Worm (Caenorhabditis elegans): ENCODE results near the gene ZK1098.11.
A peak's percentile ranks its signal among the peaks of the same experiment; 100 is the strongest.

Gene ZK1098.11

ce11 chrIII:9556300-9556699, at the start of gene ZK1098.11:
ZK1098.11 (plus strand) TSS chrIII:9556600.
- TF ChIP-seq dao-5 (tag; optimal IDR thresholded peaks at IDR 0.05) (no peak), him-1 (tag; optimal IDR thresholded peaks at IDR 0.05) (no peak), W03F9.2 (tag; optimal IDR thresholded peaks at IDR 0.05) (no peak)

DNA sequence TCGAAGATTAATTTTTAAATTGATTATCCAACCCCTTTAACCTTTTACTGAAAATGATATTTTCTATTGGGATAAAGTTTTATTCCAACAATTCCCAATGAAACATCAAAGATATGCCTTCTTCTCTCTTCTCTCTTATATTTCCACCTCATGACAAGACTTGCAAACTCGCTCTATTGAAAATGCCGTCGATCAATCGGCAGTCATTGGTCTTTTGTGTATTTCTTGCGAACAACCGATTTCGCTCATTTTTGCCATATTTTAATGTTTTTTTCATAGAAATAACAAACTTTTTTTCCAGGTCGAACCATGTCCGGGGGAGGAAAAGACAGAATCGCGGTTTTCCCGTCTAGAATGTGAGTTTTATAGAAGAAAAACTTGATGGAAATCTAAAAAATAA, 48.6 kb upstream of the ZK1098.11 start, which contains the start of gene vha-14:
TSS of gene vha-14 (plus strand) at position 302 of the 400 bp plus-strand sequence.
- TF ChIP-seq him-1 (tag; optimal IDR thresholded peaks at IDR 0.05) = no peak
- TF ChIP-seq W03F9.2 (tag; optimal IDR thresholded peaks at IDR 0.05) = peak; percentile 29

- TF ChIP-seq dao-5 (tag; optimal IDR thresholded peaks at IDR 0.05) = peak; percentile 46
- TF ChIP-seq him-1 (tag; optimal IDR thresholded peaks at IDR 0.05) = no peak
- TF ChIP-seq W03F9.2 (tag; optimal IDR thresholded peaks at IDR 0.05) = no peak
Measured at ce11 chrIII:9509764-9510370, 46.5 kb upstream of the ZK1098.11 start.

DNA sequence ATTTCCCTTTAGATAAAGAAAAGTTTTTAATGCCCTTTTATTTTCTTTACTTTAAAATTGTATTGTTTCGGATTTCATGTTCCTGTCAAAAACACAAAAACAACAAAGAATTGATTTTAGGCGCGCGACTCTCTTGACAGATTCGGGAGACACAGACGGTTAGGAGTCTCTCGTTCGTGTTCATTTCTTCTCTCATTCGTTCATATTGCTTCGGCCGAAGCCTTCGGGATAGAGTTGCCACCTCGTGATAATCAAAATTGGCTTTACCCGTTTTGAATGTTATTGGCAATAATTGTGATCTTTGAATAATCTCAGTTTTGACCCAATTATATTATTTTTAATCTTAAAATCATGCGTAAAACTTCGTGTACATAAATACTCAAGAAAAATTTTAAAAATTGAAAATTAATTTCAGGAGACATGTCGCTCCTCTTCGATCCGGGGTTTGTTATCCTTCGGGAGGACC, 45.3 kb upstream of the ZK1098.11 start, which contains the start of gene F55H2.5:
TSS of gene F55H2.5 (plus strand) at position 416 of the 466 bp plus-strand sequence.
- TF ChIP-seq him-1 (tag; optimal IDR thresholded peaks at IDR 0.05) = no peak
- no peak for TF ChIP-seq W03F9.2 (tag; optimal IDR thresholded peaks at IDR 0.05)
- TF ChIP-seq dao-5 (tag; optimal IDR thresholded peaks at IDR 0.05) = no peak

ce11 chrIII:9511660-9512059, 44.7 kb upstream of the ZK1098.11 start:
- TF ChIP-seq him-1 (tag; optimal IDR thresholded peaks at IDR 0.05) (no peak), dao-5 (tag; optimal IDR thresholded peaks at IDR 0.05) (no peak), W03F9.2 (tag; optimal IDR thresholded peaks at IDR 0.05) (no peak)

- TF ChIP-seq dao-5 (tag; optimal IDR thresholded peaks at IDR 0.05) (no peak), him-1 (tag; optimal IDR thresholded peaks at IDR 0.05) (no peak), W03F9.2 (tag; optimal IDR thresholded peaks at IDR 0.05) (no peak)
Measured at ce11 chrIII:9513006-9513405, 43.4 kb upstream of the ZK1098.11 start.

DNA sequence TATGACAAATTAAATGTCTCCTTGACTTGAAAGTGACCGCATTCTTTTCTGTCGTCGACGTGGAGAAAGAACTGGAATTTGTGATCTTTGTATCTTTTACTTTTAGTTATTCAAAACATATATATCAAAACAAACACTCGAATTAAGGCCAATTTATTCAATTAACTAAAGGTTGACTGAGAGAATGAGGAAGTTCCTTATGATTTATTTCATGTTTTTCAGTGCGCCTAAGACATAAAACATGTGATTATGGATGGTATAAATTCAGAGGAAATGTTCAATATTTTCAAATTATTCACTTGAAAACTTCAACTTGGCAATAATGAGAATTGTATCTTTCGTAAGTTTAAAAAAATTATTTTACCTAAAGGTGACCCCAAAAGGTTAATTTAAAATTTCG, 42.8 kb upstream of the ZK1098.11 start, which contains the start of gene F55H2.8:
TSS of gene F55H2.8 (plus strand) at position 301 of the 400 bp plus-strand sequence.
- no peak for TF ChIP-seq him-1 (tag; optimal IDR thresholded peaks at IDR 0.05)
- TF ChIP-seq dao-5 (tag; optimal IDR thresholded peaks at IDR 0.05) = no peak
- TF ChIP-seq W03F9.2 (tag; optimal IDR thresholded peaks at IDR 0.05) = no peak

DNA sequence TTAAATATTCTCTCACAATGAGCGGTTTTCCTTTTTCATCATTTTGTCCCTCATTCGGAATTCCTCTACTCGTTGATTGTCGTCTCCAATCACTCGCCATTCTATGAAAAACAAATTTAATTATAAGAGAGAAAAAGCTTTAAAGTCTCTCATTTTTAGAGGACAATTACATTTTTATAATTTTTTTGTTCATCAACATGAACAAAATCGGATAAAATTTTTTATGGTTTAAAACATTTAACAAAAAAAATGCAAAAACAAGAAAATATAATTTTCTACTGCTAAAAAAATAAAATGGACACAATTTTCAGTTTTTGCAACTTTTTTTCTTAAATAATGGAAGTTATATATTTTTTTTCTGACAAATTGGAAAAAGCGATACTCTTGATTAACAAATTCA, 40.3 kb upstream of the ZK1098.11 start, which contains the start of gene F55H2.7:
TSS of gene F55H2.7 (minus strand) at position 101 of the 400 bp plus-strand sequence.
- TF ChIP-seq dao-5 (tag; optimal IDR thresholded peaks at IDR 0.05) = no peak
- no peak for TF ChIP-seq W03F9.2 (tag; optimal IDR thresholded peaks at IDR 0.05)
- TF ChIP-seq him-1 (tag; optimal IDR thresholded peaks at IDR 0.05) = no peak

DNA sequence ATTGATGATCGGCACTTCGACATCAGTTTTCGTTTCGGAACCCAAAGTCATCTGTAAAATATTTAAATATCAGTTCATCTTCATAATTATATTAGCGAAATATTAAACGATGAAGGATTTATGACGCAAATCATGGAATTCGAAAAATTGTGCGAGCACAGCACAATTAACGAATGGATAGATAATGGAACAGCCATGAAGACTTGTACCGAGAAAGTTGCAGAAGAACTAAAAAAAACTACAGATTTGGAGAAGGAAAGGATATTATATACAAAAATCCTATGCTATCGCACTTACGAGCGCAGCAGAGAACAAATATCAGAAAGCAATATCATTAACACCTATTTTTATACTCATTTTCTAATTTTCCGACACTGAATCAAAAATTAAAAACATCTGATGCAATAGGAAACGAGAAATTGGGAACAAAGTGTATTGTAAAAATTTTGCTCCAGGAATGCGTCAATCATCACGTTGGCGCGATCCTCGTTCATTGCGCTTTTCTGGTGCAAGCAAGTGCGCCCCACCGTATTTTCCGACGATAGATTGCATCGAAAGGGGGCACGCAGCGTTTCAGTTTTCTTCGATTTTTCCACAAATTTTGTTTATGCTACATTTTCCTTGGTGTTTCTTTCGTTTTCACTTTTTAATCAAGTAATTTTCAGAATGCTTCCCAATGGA, 34.9 kb upstream of the ZK1098.11 start, which contains the start of the genes clu-1 and prp-40:
TSS of gene clu-1 (minus strand) at position 51 of the 681 bp plus-strand sequence.
TSS of gene prp-40 (plus strand) at position 666 of the 681 bp plus-strand sequence.
- TF ChIP-seq W03F9.2 (tag; optimal IDR thresholded peaks at IDR 0.05) = peak; percentile 95
- TF ChIP-seq dao-5 (tag; optimal IDR thresholded peaks at IDR 0.05) = no peak

DNA sequence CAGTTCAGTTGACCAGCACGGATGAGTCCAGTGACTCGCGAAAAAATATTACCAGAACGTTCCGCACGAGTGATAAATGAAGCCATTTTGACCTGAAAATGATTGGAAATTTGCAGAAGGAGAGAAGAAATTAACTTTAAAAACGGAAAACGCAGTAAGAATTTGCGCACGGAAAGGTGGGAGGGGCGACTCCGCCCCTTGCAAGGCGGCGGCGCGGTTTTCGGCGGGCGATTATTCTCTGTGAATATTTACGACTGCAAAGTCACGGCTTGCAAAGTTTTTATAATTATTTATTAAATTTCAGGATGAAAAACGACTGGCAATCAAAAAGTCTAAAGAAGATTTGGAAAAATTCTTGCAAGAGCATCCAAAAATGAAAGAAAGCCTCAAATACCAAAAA, 32.8 kb upstream of the ZK1098.11 start, which contains the start of gene mrps-23:
TSS of gene mrps-23 (minus strand) at position 92 of the 400 bp plus-strand sequence.
- no peak for TF ChIP-seq W03F9.2 (tag; optimal IDR thresholded peaks at IDR 0.05)
- TF ChIP-seq dao-5 (tag; optimal IDR thresholded peaks at IDR 0.05) = no peak
- TF ChIP-seq him-1 (tag; optimal IDR thresholded peaks at IDR 0.05) = no peak

DNA sequence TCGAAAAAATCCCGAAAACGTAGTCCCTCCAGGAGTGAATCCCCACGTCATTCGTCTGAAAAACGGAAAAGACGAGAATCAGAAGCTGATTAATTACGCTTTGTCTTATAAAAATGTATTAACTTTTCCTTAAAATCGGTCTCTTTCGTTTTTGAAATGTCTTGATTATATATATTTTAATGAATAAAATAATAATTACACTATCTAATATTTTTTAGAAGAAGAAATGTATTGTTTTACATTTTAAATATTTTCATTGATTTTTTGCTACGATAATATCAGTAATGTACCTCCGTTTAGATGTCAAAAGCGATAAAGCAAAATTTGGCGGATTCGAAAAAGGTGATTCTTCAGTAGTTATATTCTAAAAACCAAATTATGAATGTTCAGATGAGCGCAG, 31.1 kb upstream of the ZK1098.11 start, which contains the start of gene trpp-3:
TSS of gene trpp-3 (plus strand) at position 301 of the 400 bp plus-strand sequence.
- TF ChIP-seq dao-5 (tag; optimal IDR thresholded peaks at IDR 0.05) (no peak), him-1 (tag; optimal IDR thresholded peaks at IDR 0.05) (no peak)

ce11 chrIII:9526851-9527250, 29.5 kb upstream of the ZK1098.11 start, which contains the start of gene ZK1098.6:
ZK1098.6 (plus strand) TSS chrIII:9527151.
- TF ChIP-seq W03F9.2 (tag; optimal IDR thresholded peaks at IDR 0.05) (no peak), him-1 (tag; optimal IDR thresholded peaks at IDR 0.05) (no peak), dao-5 (tag; optimal IDR thresholded peaks at IDR 0.05) (no peak)

DNA sequence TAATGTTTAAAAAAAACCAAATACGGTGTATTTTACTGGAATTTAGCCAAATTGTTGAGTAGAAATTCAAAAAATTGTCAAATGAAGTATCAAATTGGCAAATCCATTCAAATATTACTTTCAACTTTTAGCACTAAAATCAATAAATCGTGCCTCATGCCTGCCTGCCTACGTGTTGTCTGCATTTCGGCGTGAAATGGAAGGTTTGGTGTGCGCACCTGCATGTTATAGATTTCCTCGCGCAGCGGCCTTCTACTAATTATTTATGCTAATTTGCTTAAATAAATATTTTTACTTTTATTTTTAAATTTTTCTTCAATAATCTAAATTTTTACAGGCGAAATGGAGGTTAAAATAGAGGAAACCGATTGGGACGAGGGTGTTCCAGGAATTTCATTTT, 27.6 kb upstream of the ZK1098.11 start, which contains the start of gene ZK1098.2:
TSS of gene ZK1098.2 (plus strand) at position 336 of the 400 bp plus-strand sequence.
- TF ChIP-seq dao-5 (tag; optimal IDR thresholded peaks at IDR 0.05) (no peak), W03F9.2 (tag; optimal IDR thresholded peaks at IDR 0.05) (peak; percentile 12)

DNA sequence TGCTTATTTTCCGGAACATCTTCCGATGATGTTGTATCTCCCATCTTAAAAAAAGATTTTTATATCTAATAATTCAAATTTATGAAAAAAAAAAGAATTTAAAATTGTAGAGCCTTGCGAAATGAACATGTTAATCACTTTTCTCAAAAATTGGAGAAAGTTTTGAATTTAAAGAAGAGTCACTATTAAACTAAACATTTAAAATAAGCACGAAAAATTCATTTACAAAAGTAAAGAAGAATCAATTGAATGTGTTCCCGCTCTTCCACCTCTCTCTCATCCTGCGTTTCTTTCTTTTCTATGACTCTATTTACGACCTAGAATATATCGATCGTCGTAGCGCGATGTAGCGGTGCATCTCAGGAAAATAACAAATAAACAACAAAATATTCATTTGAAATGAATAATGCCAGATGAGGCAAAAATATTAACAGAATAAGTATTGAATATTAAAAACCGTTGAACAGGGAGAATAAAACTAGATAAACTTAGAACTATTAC, 17.7 kb upstream of the ZK1098.11 start, which contains the start of gene ZK1098.3:
TSS of gene ZK1098.3 (minus strand) at position 51 of the 501 bp plus-strand sequence.
- TF ChIP-seq him-1 (tag; optimal IDR thresholded peaks at IDR 0.05) (no peak), W03F9.2 (tag; optimal IDR thresholded peaks at IDR 0.05) (no peak), dao-5 (tag; optimal IDR thresholded peaks at IDR 0.05) (no peak)
